Fruit fly (Drosophila melanogaster) whole organism, embryonic: ENCODE results near the gene Ir75b.
A peak's percentile ranks its signal among the peaks of the same experiment; 100 is the strongest.

ENCODE experiments used
- Ada2b ChIP-seq: fragments of 200-800 bp; sonication (Bioruptor generic); IDR thresholded peaks from 2 replicates; pipeline ENCODE4 v1.3.6; 2022; ENCODE audit warnings: missing biosample characterization, missing genetic modification characterization
- Atf3 ChIP-seq: fragments of 200-800 bp; sonication (Bioruptor generic); optimal IDR thresholded peaks from 3 replicates; lab custom pipeline; 2016; ENCODE audit warnings: missing biosample characterization, missing genetic modification characterization
- CG10267 ChIP-seq: fragments of 200-800 bp; sonication (Bioruptor generic); optimal IDR thresholded peaks from 2 replicates; lab custom pipeline; 2018; ENCODE audit warnings: missing biosample characterization, mild to moderate bottlenecking, missing genetic modification characterization, moderate library complexity
- CG11085 ChIP-seq: fragments of 200-800 bp; sonication (Bioruptor generic); IDR thresholded peaks from 2 replicates; pipeline ENCODE4 v1.3.6; 2022; ENCODE audit warnings: missing biosample characterization, missing genetic modification characterization
- CG11093 ChIP-seq: fragments of 200-800 bp; sonication (Bioruptor generic); IDR thresholded peaks from 3 replicates; pipeline ENCODE4 v1.3.6; 2022; ENCODE audit warnings: missing biosample characterization, missing genetic modification characterization
- CG11247 ChIP-seq: fragments of 200-800 bp; sonication (Bioruptor generic); IDR thresholded peaks from 2 replicates; pipeline ENCODE4 v1.3.6; 2022; ENCODE audit warnings: missing biosample characterization, missing genetic modification characterization
- CG12942 ChIP-seq: fragments of 200-800 bp; sonication (Bioruptor generic); optimal IDR thresholded peaks from 3 replicates; lab custom pipeline; 2016; ENCODE audit warnings: missing biosample characterization, missing genetic modification characterization
- CG14860 ChIP-seq: fragments of 200-800 bp; sonication (Bioruptor generic); IDR thresholded peaks from 3 replicates; pipeline ENCODE4 v1.3.6; 2022; ENCODE audit warnings: missing biosample characterization, missing genetic modification characterization; ENCODE audit not compliant: partially characterized antibody
- CG15073 ChIP-seq: fragments of 200-800 bp; sonication (Bioruptor generic); optimal IDR thresholded peaks from 2 replicates; lab custom pipeline; 2016; ENCODE audit warnings: missing biosample characterization, missing genetic modification characterization
- CG16779 ChIP-seq: fragments of 200-800 bp; sonication (Bioruptor generic); IDR thresholded peaks from 2 replicates; pipeline ENCODE4 v1.3.6; 2022; ENCODE audit warnings: missing biosample characterization, missing genetic modification characterization
- CG16813 ChIP-seq: fragments of 200-800 bp; sonication (Bioruptor generic); IDR thresholded peaks from 3 replicates; pipeline ENCODE4 v1.3.6; 2022; ENCODE audit warnings: missing biosample characterization, missing genetic modification characterization; ENCODE audit not compliant: partially characterized antibody
- CG17328 ChIP-seq: fragments of 200-800 bp; sonication (Bioruptor generic); IDR thresholded peaks from 2 replicates; pipeline ENCODE4 v1.3.6; 2022; ENCODE audit warnings: missing biosample characterization, missing genetic modification characterization
- CG17612 ChIP-seq: fragments of 200-800 bp; sonication (Bioruptor generic); IDR thresholded peaks from 2 replicates; pipeline ENCODE4 v1.3.6; 2022; ENCODE audit warnings: missing biosample characterization, missing genetic modification characterization
- CG17912 ChIP-seq: fragments of 200-800 bp; sonication (Bioruptor generic); optimal IDR thresholded peaks from 2 replicates; lab custom pipeline; 2018; ENCODE audit warnings: missing biosample characterization, mild to moderate bottlenecking, missing genetic modification characterization
- CG18011 ChIP-seq: fragments of 200-800 bp; sonication (Bioruptor generic); optimal IDR thresholded peaks from 2 replicates; lab custom pipeline; 2017; ENCODE audit warnings: missing biosample characterization, missing genetic modification characterization, mild to moderate bottlenecking, moderate library complexity, missing genotype
- CG32767 ChIP-seq: fragments of 200-800 bp; sonication (Bioruptor generic); IDR thresholded peaks from 2 replicates; pipeline ENCODE4 v1.3.6; 2022; ENCODE audit warnings: missing biosample characterization, missing genetic modification characterization
- CG33213 ChIP-seq: fragments of 200-800 bp; sonication (Bioruptor generic); optimal IDR thresholded peaks from 3 replicates; lab custom pipeline; 2016; ENCODE audit warnings: missing biosample characterization, missing genetic modification characterization
- CG4707 ChIP-seq: fragments of 200-800 bp; sonication (Bioruptor generic); optimal IDR thresholded peaks from 2 replicates; lab custom pipeline; 2018; ENCODE audit warnings: missing biosample characterization, mild to moderate bottlenecking, missing genetic modification characterization, moderate library complexity
- CG5180 ChIP-seq: fragments of 200-800 bp; sonication (Bioruptor generic); optimal IDR thresholded peaks from 3 replicates; lab custom pipeline; 2017; ENCODE audit warnings: missing biosample characterization, missing genetic modification characterization, mild to moderate bottlenecking, moderate library complexity, missing genetic modification reagents
- CG6765 ChIP-seq: fragments of 200-800 bp; sonication (Bioruptor generic); optimal IDR thresholded peaks from 3 replicates; lab custom pipeline; 2017; ENCODE audit warnings: missing biosample characterization, mild to moderate bottlenecking, missing genetic modification characterization
- CG7271 ChIP-seq: fragments of 200-800 bp; sonication (Bioruptor generic); optimal IDR thresholded peaks from 2 replicates; lab custom pipeline; 2018; ENCODE audit warnings: missing biosample characterization, mild to moderate bottlenecking, missing genetic modification characterization, moderate library complexity
- CG9609 ChIP-seq: fragments of 200-800 bp; sonication (Bioruptor generic); optimal IDR thresholded peaks from 3 replicates; lab custom pipeline; 2016; ENCODE audit warnings: missing biosample characterization, missing genetic modification characterization
- E2f2 ChIP-seq: fragments of 200-800 bp; sonication (Bioruptor generic); IDR thresholded peaks from 2 replicates; pipeline ENCODE4 v1.3.6; 2022; ENCODE audit warnings: missing biosample characterization, missing genetic modification characterization
- HLH3B ChIP-seq: fragments of 200-800 bp; sonication (Bioruptor generic); IDR thresholded peaks from 2 replicates; pipeline ENCODE4 v1.3.6; 2022; ENCODE audit warnings: missing biosample characterization, missing genetic modification characterization
- HLH54F ChIP-seq: fragments of 200-800 bp; sonication (Bioruptor generic); optimal IDR thresholded peaks from 3 replicates; lab custom pipeline; 2016; ENCODE audit warnings: missing biosample characterization, missing genetic modification characterization
- Hr78 ChIP-seq, 2 experiments: fragments of 200-800 bp in 1 of 2; fragments of >200 bp in 1 of 2; sonication (Bioruptor generic) in 1 of 2; optimal IDR thresholded peaks; 2 replicates each; lab custom pipeline; 2017 to 2019; ENCODE audit warnings: missing biosample characterization in 2 of 2, missing genetic modification characterization in 2 of 2, mild to moderate bottlenecking in 1 of 2, moderate library complexity in 1 of 2
- MTF-1 ChIP-seq: fragments of 200-800 bp; sonication (Bioruptor generic); optimal IDR thresholded peaks from 2 replicates; lab custom pipeline; 2018; ENCODE audit warnings: missing biosample characterization, mild to moderate bottlenecking, missing genetic modification characterization, borderline replicate concordance
- Med ChIP-seq: fragments of 200-800 bp; sonication (Bioruptor generic); peaks from one replicate; lab custom pipeline; 2016; ENCODE audit warnings: missing biosample characterization, missing genetic modification characterization, mild to moderate bottlenecking, inconsistent platforms, moderate library complexity
- Meics ChIP-seq: fragments of 200-800 bp; sonication (Bioruptor generic); optimal IDR thresholded peaks from 2 replicates; lab custom pipeline; 2017; ENCODE audit warnings: missing biosample characterization, mild to moderate bottlenecking, missing genetic modification characterization
- TFAM ChIP-seq: fragments of 200-800 bp; sonication (Bioruptor generic); optimal IDR thresholded peaks from 2 replicates; lab custom pipeline; 2017; ENCODE audit warnings: missing biosample characterization, missing genetic modification characterization, inconsistent platforms
- ara ChIP-seq: fragments of 200-800 bp; sonication (Bioruptor generic); IDR thresholded peaks from 2 replicates; pipeline ENCODE4 v1.3.6; 2022; ENCODE audit warnings: missing biosample characterization, missing genetic modification characterization
- ato ChIP-seq: fragments of 200-800 bp; sonication (Bioruptor generic); IDR thresholded peaks from 2 replicates; pipeline ENCODE4 v1.3.6; 2022; ENCODE audit warnings: missing biosample characterization, missing genetic modification characterization; ENCODE audit not compliant: partially characterized antibody
- bsh ChIP-seq, 2 experiments: fragments of 200-800 bp; sonication (Bioruptor generic); optimal IDR thresholded peaks; 2 replicates each; lab custom pipeline; 2017 to 2018; ENCODE audit warnings: mild to moderate bottlenecking in 2 of 2, missing biosample characterization in 2 of 2, missing genetic modification characterization in 2 of 2, moderate library complexity in 1 of 2
- fd64A ChIP-seq: fragments of 200-800 bp; sonication (Bioruptor generic); optimal IDR thresholded peaks from 3 replicates; lab custom pipeline; 2018; ENCODE audit warnings: missing biosample characterization, mild to moderate bottlenecking, missing genetic modification characterization
- ftz-f1 ChIP-seq: fragments of 200-800 bp; sonication (Bioruptor generic); optimal IDR thresholded peaks from 2 replicates; lab custom pipeline; 2016; ENCODE audit warnings: missing biosample characterization, missing genetic modification characterization
- kni ChIP-seq: fragments of 200-800 bp; sonication (Bioruptor generic); optimal IDR thresholded peaks from 3 replicates; lab custom pipeline; 2017; ENCODE audit warnings: mild to moderate bottlenecking, missing biosample characterization, missing genetic modification reagents, missing genetic modification characterization
- nerfin-1 ChIP-seq: fragments of 200-800 bp; sonication (Bioruptor generic); optimal IDR thresholded peaks from 3 replicates; lab custom pipeline; 2019; ENCODE audit warnings: missing biosample characterization, mild to moderate bottlenecking, missing genetic modification characterization, moderate library complexity
- pan ChIP-seq, 4 experiments: fragments of >200 bp in 3 of 4; fragments of 200-800 bp in 1 of 4; sonication (Bioruptor generic) in 1 of 4; optimal IDR thresholded peaks in 3 of 4; IDR thresholded peaks in 1 of 4; 2 replicates each; pipeline versions ENCODE4 v1.3.6 to Lab custom; 2017 to 2022; ENCODE audit warnings: missing biosample characterization in 2 of 4, missing genetic modification characterization in 2 of 4, mixed read lengths in 1 of 4
- phol ChIP-seq: fragments of 200-800 bp; sonication (Bioruptor generic); optimal IDR thresholded peaks from 3 replicates; lab custom pipeline; 2018; ENCODE audit warnings: missing biosample characterization, mild to moderate bottlenecking, missing genetic modification characterization, moderate library complexity
- ro ChIP-seq: fragments of 200-800 bp; sonication (Bioruptor generic); IDR thresholded peaks from 2 replicates; pipeline ENCODE4 v1.3.6; 2022; ENCODE audit warnings: missing biosample characterization, missing genetic modification characterization
- sc ChIP-seq, 3 experiments: fragments of >200 bp in 2 of 3; fragments of 200-800 bp in 1 of 3; sonication (Bioruptor generic) in 1 of 3; optimal IDR thresholded peaks; 2 replicates in 2 of 3; 3 replicates in 1 of 3; lab custom pipeline; 2017; ENCODE audit warnings: mild to moderate bottlenecking in 1 of 3, missing biosample characterization in 1 of 3, missing genetic modification characterization in 1 of 3, missing genetic modification reagents in 1 of 3
- shn ChIP-seq: fragments of 200-800 bp; sonication (Bioruptor generic); optimal IDR thresholded peaks from 3 replicates; lab custom pipeline; 2016; ENCODE audit warnings: missing biosample characterization, missing genetic modification characterization
- slp2 ChIP-seq: fragments of 200-800 bp; sonication (Bioruptor generic); optimal IDR thresholded peaks from 2 replicates; lab custom pipeline; 2016; ENCODE audit warnings: missing biosample characterization, missing genetic modification characterization
- sqz ChIP-seq: fragments of 200-800 bp; sonication (Bioruptor generic); optimal IDR thresholded peaks from 3 replicates; lab custom pipeline; 2018; ENCODE audit warnings: missing biosample characterization, mild to moderate bottlenecking, missing genetic modification characterization
- stc ChIP-seq: fragments of 200-800 bp; sonication (Bioruptor generic); IDR thresholded peaks from 2 replicates; pipeline ENCODE4 v1.3.6; 2022; ENCODE audit warnings: missing biosample characterization, missing genetic modification characterization
- zf30C ChIP-seq: fragments of 200-800 bp; sonication (Bioruptor generic); optimal IDR thresholded peaks from 3 replicates; lab custom pipeline; 2018; ENCODE audit warnings: missing biosample characterization, mild to moderate bottlenecking, missing genetic modification characterization

The Ir75b gene

DNA sequence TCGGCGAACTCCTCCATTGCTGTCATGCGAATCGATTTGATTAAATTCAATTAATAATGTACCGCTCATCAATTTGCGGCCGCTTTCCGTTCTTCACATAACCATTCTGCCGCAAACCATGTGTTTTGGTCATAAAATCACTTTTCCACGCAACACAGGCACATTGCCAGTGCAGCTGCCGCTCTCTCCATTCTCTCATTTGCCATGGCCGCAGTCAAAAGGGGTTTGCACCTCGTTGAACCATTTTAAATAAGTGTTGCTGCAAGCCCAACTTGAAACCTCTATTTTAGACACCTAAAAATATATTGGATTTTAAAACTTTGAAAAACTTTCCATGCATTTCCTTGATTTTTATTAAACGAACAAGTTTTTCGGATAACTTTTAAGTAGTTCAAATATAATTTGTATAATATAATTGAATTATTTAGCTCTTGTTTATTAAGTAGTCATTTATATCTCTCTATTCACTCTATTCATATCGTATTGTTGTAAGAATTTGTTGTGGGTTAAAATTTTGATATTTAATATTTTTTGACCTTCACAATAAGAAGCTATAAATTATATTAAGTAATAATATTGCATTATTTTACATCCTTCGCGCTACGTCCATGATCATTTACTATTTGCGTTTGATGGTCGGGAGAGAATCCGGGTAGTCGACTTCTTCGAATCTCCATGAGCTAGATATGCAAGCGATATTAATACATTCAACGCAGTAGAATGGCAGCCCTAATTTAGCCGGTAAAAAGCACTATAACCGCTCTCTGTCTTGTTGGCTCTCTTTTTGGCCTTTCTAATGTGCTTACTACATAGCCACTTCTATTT is 36.9 kb upstream of the Ir75b start, which contains the start of gene CG5535 (continued):
- TF ChIP-seq CG14860 (GFP tag; lab: Robert Waterston, UW) (no peak), CG5180 (GFP tag; lab: Kevin White, UChicago) (peak; percentile 65), CG17612 (GFP tag; lab: Robert Waterston, UW) (peak; percentile 22; the same call in 1 of the 2 replicates), CG6765 (GFP tag; lab: Kevin White, UChicago) (peak; percentile 80), slp2 (GFP tag; lab: Kevin White, UChicago) (peak; percentile 21), ato (GFP tag; lab: Robert Waterston, UW) (no peak), nerfin-1 (peak; percentile 83), kni (GFP tag; lab: Kevin White, UChicago) (peak; percentile 58), HLH54F (GFP tag; lab: Kevin White, UChicago) (peak; percentile 43), ftz-f1 (GFP tag; lab: Kevin White, UChicago) (no peak), MTF-1 (peak; percentile 59), CG17912 (GFP tag; lab: Kevin White, UChicago) (no peak), TFAM (GFP tag; lab: Kevin White, UChicago) (no peak), zf30C (GFP tag; lab: Kevin White, UChicago) (no peak), phol (tag; lab: Kevin White, UChicago) (peak; percentile 84), CG7271 (tag; lab: Kevin White, UChicago) (no peak), Hr78 (GFP tag; optimal IDR thresholded peaks at IDR 0.05; lab: Kevin White, UChicago) (peak in 1 of 2 experiments; percentile 77), CG11093 (GFP tag; lab: Robert Waterston, UW) (peak; percentile 67), CG4707 (GFP tag; lab: Kevin White, UChicago) (peak; percentile 26), ro (GFP tag; lab: Robert Waterston, UW) (no peak; the same call in 1 of the 2 replicates), fd64A (no peak), stc (GFP tag; lab: Robert Waterston, UW) (peak; percentile 53), Meics (GFP tag; lab: Kevin White, UChicago) (peak; percentile 90), CG16813 (GFP tag; lab: Robert Waterston, UW) (no peak), CG32767 (GFP tag; lab: Robert Waterston, UW) (0 out of 2 replicates have a peak, but pooled peaks have one; percentile 15), Med (GFP tag; lab: Kevin White, UChicago) (peak; percentile 93), Atf3 (GFP tag; lab: Kevin White, UChicago) (peak; percentile 3), CG12942 (GFP tag; lab: Kevin White, UChicago) (peak; percentile 37), E2f2 (GFP tag; lab: Robert Waterston, UW) (peak; percentile 37; the same call in 1 of the 2 replicates), CG15073 (GFP tag; lab: Kevin White, UChicago) (no peak), CG16779 (GFP tag; lab: Robert Waterston, UW) (peak; percentile 84), sqz (GFP tag; lab: Kevin White, UChicago) (no peak), HLH3B (GFP tag; lab: Robert Waterston, UW) (peak; percentile 45; the same call in 1 of the 2 replicates), Ada2b (GFP tag; lab: Robert Waterston, UW) (peak; percentile 33), CG11247 (GFP tag; lab: Robert Waterston, UW) (peak; percentile 24), sc (optimal IDR thresholded peaks at IDR 0.05; lab: Kevin White, UChicago) (no peak), sc (GFP tag; optimal IDR thresholded peaks at IDR 0.05; lab: Kevin White, UChicago) (peak; percentile 84), CG10267 (tag; lab: Kevin White, UChicago) (peak; percentile 77), CG18011 (peak; percentile 61), bsh (GFP tag; optimal IDR thresholded peaks at IDR 0.05; lab: Kevin White, UChicago) (peak; percentile 68 to 81), pan (optimal IDR thresholded peaks at IDR 0.05; lab: Kevin White, UChicago) (no peak), pan (GFP tag; optimal IDR thresholded peaks at IDR 0.05 in 1 of 2, IDR thresholded peaks at IDR 0.05 in 1 of 2) (peak in 1 of 2 experiments; percentile 61), shn (GFP tag; lab: Kevin White, UChicago) (peak; percentile 34), ara (GFP tag; lab: Robert Waterston, UW) (peak; percentile 62), CG9609 (GFP tag; lab: Kevin White, UChicago) (peak; percentile 25), CG17328 (GFP tag; lab: Robert Waterston, UW) (peak; percentile 69), CG11085 (peak; percentile 50; the same call in 1 of the 2 replicates), CG33213 (GFP tag; lab: Kevin White, UChicago) (peak; percentile 46)
